Worm (Caenorhabditis elegans): ENCODE results near the gene isy-1.

The isy-1 gene

ce11 chrV:11016846-11017553 is 16.5 kb upstream of the isy-1 start:
- TF ChIP-seq dao-5 (tag; optimal IDR thresholded peaks at IDR 0.05): no peak
- TF ChIP-seq him-1 (tag; optimal IDR thresholded peaks at IDR 0.05): no peak
- TF ChIP-seq W03F9.2 (tag; optimal IDR thresholded peaks at IDR 0.05): no peak

ce11 chrV:11014758-11015157 is 14.3 kb upstream of the isy-1 start:
- TF ChIP-seq dao-5 (tag; optimal IDR thresholded peaks at IDR 0.05) (no peak), W03F9.2 (tag; optimal IDR thresholded peaks at IDR 0.05) (no peak), him-1 (tag; optimal IDR thresholded peaks at IDR 0.05) (no peak)

ce11 chrV:11013179-11013578 is 12.7 kb upstream of the isy-1 start:
- no peak for TF ChIP-seq him-1 (tag; optimal IDR thresholded peaks at IDR 0.05)

- TF ChIP-seq W03F9.2 (tag; optimal IDR thresholded peaks at IDR 0.05) (no peak), dao-5 (tag; optimal IDR thresholded peaks at IDR 0.05) (no peak), him-1 (tag; optimal IDR thresholded peaks at IDR 0.05) (no peak)
Observed at ce11 chrV:11012419-11012818, 11.9 kb upstream of the isy-1 start, which contains the start of gene C13G3.1. Gene C13G3.1 (minus strand): TSS chrV:11012465.

- TF ChIP-seq him-1 (tag; optimal IDR thresholded peaks at IDR 0.05) (no peak), dao-5 (tag; optimal IDR thresholded peaks at IDR 0.05) (no peak), W03F9.2 (tag; optimal IDR thresholded peaks at IDR 0.05) (no peak)
Observed at ce11 chrV:11011807-11012206, 11.3 kb upstream of the isy-1 start.

ce11 chrV:11010768-11011167 is 10.3 kb upstream of the isy-1 start:
- TF ChIP-seq him-1 (tag; optimal IDR thresholded peaks at IDR 0.05) (no peak), dao-5 (tag; optimal IDR thresholded peaks at IDR 0.05) (no peak), W03F9.2 (tag; optimal IDR thresholded peaks at IDR 0.05) (no peak)

- TF ChIP-seq W03F9.2 (tag; optimal IDR thresholded peaks at IDR 0.05): no peak
- no peak for TF ChIP-seq him-1 (tag; optimal IDR thresholded peaks at IDR 0.05)
- no peak for TF ChIP-seq dao-5 (tag; optimal IDR thresholded peaks at IDR 0.05)
Observed at ce11 chrV:11009124-11009524, 8.6 kb upstream of the isy-1 start.

- TF ChIP-seq him-1 (tag; optimal IDR thresholded peaks at IDR 0.05) (no peak), dao-5 (tag; optimal IDR thresholded peaks at IDR 0.05) (no peak), W03F9.2 (tag; optimal IDR thresholded peaks at IDR 0.05) (no peak)
Observed at ce11 chrV:11007651-11008050, 7.2 kb upstream of the isy-1 start.

ce11 chrV:11004094-11004493 is 3.6 kb upstream of the isy-1 start:
- no peak for TF ChIP-seq W03F9.2 (tag; optimal IDR thresholded peaks at IDR 0.05)
- no peak for TF ChIP-seq him-1 (tag; optimal IDR thresholded peaks at IDR 0.05)
- TF ChIP-seq dao-5 (tag; optimal IDR thresholded peaks at IDR 0.05): no peak

ce11 chrV:11002434-11002833 is 1.9 kb upstream of the isy-1 start, which contains the start of gene F53B7.4:
Gene F53B7.4 (minus strand): TSS chrV:11002534.
- TF ChIP-seq W03F9.2 (tag; optimal IDR thresholded peaks at IDR 0.05) (no peak), dao-5 (tag; optimal IDR thresholded peaks at IDR 0.05) (no peak), him-1 (tag; optimal IDR thresholded peaks at IDR 0.05) (no peak)

- TF ChIP-seq W03F9.2 (tag; optimal IDR thresholded peaks at IDR 0.05) (no peak), dao-5 (tag; optimal IDR thresholded peaks at IDR 0.05) (no peak), him-1 (tag; optimal IDR thresholded peaks at IDR 0.05) (no peak)
Observed at ce11 chrV:10998797-10999196, 1.7 kb downstream of the isy-1 start, which contains the start of gene F53B7.7. Gene F53B7.7 (plus strand): TSS chrV:10999097.

ce11 chrV:10991789-10992188 is 8.7 kb downstream of the isy-1 start, which contains the start of gene frpr-9:
Gene frpr-9 (plus strand): TSS chrV:10992089.
- TF ChIP-seq dao-5 (tag; optimal IDR thresholded peaks at IDR 0.05): no peak
- TF ChIP-seq him-1 (tag; optimal IDR thresholded peaks at IDR 0.05): no peak
- TF ChIP-seq W03F9.2 (tag; optimal IDR thresholded peaks at IDR 0.05): no peak

- no peak for TF ChIP-seq dao-5 (tag; optimal IDR thresholded peaks at IDR 0.05)
- no peak for TF ChIP-seq W03F9.2 (tag; optimal IDR thresholded peaks at IDR 0.05)
- no peak for TF ChIP-seq him-1 (tag; optimal IDR thresholded peaks at IDR 0.05)
Observed at ce11 chrV:10981113-10981512, 19.4 kb downstream of the isy-1 start, which contains the start of gene fig-1. Gene fig-1 (minus strand): TSS chrV:10981213.

- TF ChIP-seq dao-5 (tag; optimal IDR thresholded peaks at IDR 0.05) (no peak), him-1 (tag; optimal IDR thresholded peaks at IDR 0.05) (no peak), W03F9.2 (tag; optimal IDR thresholded peaks at IDR 0.05) (no peak)
Observed at ce11 chrV:10975091-10975490, 25.4 kb downstream of the isy-1 start.

ce11 chrV:10970930-10971329 is 29.6 kb downstream of the isy-1 start:
- TF ChIP-seq W03F9.2 (tag; optimal IDR thresholded peaks at IDR 0.05) (no peak), dao-5 (tag; optimal IDR thresholded peaks at IDR 0.05) (no peak), him-1 (tag; optimal IDR thresholded peaks at IDR 0.05) (no peak)
